Fruit fly (Drosophila melanogaster) whole organism, embryonic: ENCODE results near the gene CG32425.
A peak's percentile ranks its signal among the peaks of the same experiment; 100 is the strongest.

Experiments
- Atf6 ChIP-seq: fragments of 200-800 bp; sonication (Bioruptor generic); IDR thresholded peaks from 2 replicates; pipeline ENCODE4 v1.3.6; 2022; ENCODE audit warnings: missing biosample characterization, missing genetic modification characterization
- Bteb2 ChIP-seq: fragments of 200-800 bp; sonication (Bioruptor generic); optimal IDR thresholded peaks from 2 replicates; lab custom pipeline; 2016; ENCODE audit warnings: missing biosample characterization, missing genetic modification characterization
- CG10366 ChIP-seq: fragments of 200-800 bp; sonication (Bioruptor generic); IDR thresholded peaks from 2 replicates; pipeline ENCODE4 v1.3.6; 2022; ENCODE audit warnings: missing biosample characterization, missing genetic modification characterization
- CG10565 ChIP-seq: fragments of 200-800 bp; sonication (Bioruptor generic); optimal IDR thresholded peaks from 3 replicates; lab custom pipeline; 2016; ENCODE audit warnings: missing biosample characterization, mild to moderate bottlenecking, missing genetic modification characterization
- CG10959 ChIP-seq: fragments of 200-800 bp; sonication (Bioruptor generic); IDR thresholded peaks from 2 replicates; pipeline ENCODE4 v1.3.6; 2022; ENCODE audit warnings: missing biosample characterization, missing genetic modification characterization
- CG12071 ChIP-seq: fragments of 200-800 bp; sonication (Bioruptor generic); optimal IDR thresholded peaks from 3 replicates; lab custom pipeline; 2018; ENCODE audit warnings: missing biosample characterization, mild to moderate bottlenecking, missing genetic modification characterization
- CG12104 ChIP-seq: fragments of 200-800 bp; sonication (Bioruptor generic); optimal IDR thresholded peaks from 3 replicates; lab custom pipeline; 2016; ENCODE audit warnings: missing biosample characterization, missing genetic modification characterization
- CG14710 ChIP-seq: fragments of 200-800 bp; sonication (Bioruptor generic); optimal IDR thresholded peaks from 3 replicates; lab custom pipeline; 2019; ENCODE audit warnings: missing biosample characterization, mild to moderate bottlenecking, missing genetic modification characterization, moderate library complexity
- CG15601 ChIP-seq: fragments of 200-800 bp; sonication (Bioruptor generic); optimal IDR thresholded peaks from 3 replicates; lab custom pipeline; 2019; ENCODE audit warnings: missing biosample characterization, mild to moderate bottlenecking, missing genetic modification characterization, moderate library complexity
- CG15696 ChIP-seq: fragments of 200-800 bp; sonication (Bioruptor generic); optimal IDR thresholded peaks from 2 replicates; lab custom pipeline; 2019; ENCODE audit warnings: missing biosample characterization, mild to moderate bottlenecking, missing genetic modification characterization, moderate library complexity
- CG17359 ChIP-seq: fragments of 200-800 bp; sonication (Bioruptor generic); optimal IDR thresholded peaks from 3 replicates; lab custom pipeline; 2018; ENCODE audit warnings: missing biosample characterization, mild to moderate bottlenecking, missing genetic modification characterization, moderate library complexity
- CG32767 ChIP-seq: fragments of 200-800 bp; sonication (Bioruptor generic); IDR thresholded peaks from 2 replicates; pipeline ENCODE4 v1.3.6; 2022; ENCODE audit warnings: missing biosample characterization, missing genetic modification characterization
- CG34422 ChIP-seq: fragments of 200-800 bp; sonication (Bioruptor generic); IDR thresholded peaks from 3 replicates; pipeline ENCODE4 v1.3.6; 2022; ENCODE audit warnings: missing biosample characterization, missing genetic modification characterization
- CG3726 ChIP-seq: fragments of 200-800 bp; sonication (Bioruptor generic); IDR thresholded peaks from 3 replicates; pipeline ENCODE4, ENCODE4 v1.3.6; 2022; ENCODE audit warnings: missing biosample characterization, missing genetic modification characterization
- CG3995 ChIP-seq: fragments of 200-800 bp; sonication (Bioruptor generic); optimal IDR thresholded peaks from 3 replicates; lab custom pipeline; 2016; ENCODE audit warnings: missing biosample characterization, missing genetic modification characterization
- CG4404 ChIP-seq: fragments of 200-800 bp; sonication (Bioruptor generic); IDR thresholded peaks from 2 replicates; pipeline ENCODE4 v1.3.6; 2022; ENCODE audit warnings: missing biosample characterization, missing genetic modification characterization
- CG8290 ChIP-seq, 3 experiments: fragments of 200-800 bp; sonication (Bioruptor generic); optimal IDR thresholded peaks; 2 replicates each; lab custom pipeline; 2016 to 2019; ENCODE audit warnings: missing biosample characterization in 3 of 3, missing genetic modification characterization in 3 of 3, mild to moderate bottlenecking in 2 of 3, moderate library complexity in 1 of 3
- CG9609 ChIP-seq: fragments of 200-800 bp; sonication (Bioruptor generic); optimal IDR thresholded peaks from 3 replicates; lab custom pipeline; 2016; ENCODE audit warnings: missing biosample characterization, missing genetic modification characterization
- CG9727 ChIP-seq: fragments of 200-800 bp; sonication (Bioruptor generic); optimal IDR thresholded peaks from 3 replicates; lab custom pipeline; 2017; ENCODE audit warnings: missing biosample characterization, mild to moderate bottlenecking, missing genetic modification characterization
- Camta ChIP-seq: fragments of 200-800 bp; sonication (Bioruptor generic); optimal IDR thresholded peaks from 2 replicates; lab custom pipeline; 2016; ENCODE audit warnings: missing biosample characterization, missing genetic modification characterization
- CkIIα-i1 ChIP-seq: fragments of 200-800 bp; sonication (Bioruptor generic); IDR thresholded peaks from 2 replicates; pipeline ENCODE4 v1.3.6; 2022; ENCODE audit warnings: missing biosample characterization, missing genetic modification characterization
- Dip3 ChIP-seq: fragments of 200-800 bp; sonication (Bioruptor generic); optimal IDR thresholded peaks from 3 replicates; lab custom pipeline; 2016; ENCODE audit warnings: missing biosample characterization, missing genetic modification characterization
- Dref ChIP-seq: fragments of 200-800 bp; sonication (Bioruptor generic); IDR thresholded peaks from 2 replicates; pipeline ENCODE4 v1.3.6; 2022; ENCODE audit warnings: missing biosample characterization, missing genetic modification characterization
- HmgZ ChIP-seq: fragments of 200-800 bp; sonication (Bioruptor generic); optimal IDR thresholded peaks from 2 replicates; lab custom pipeline; 2018; ENCODE audit warnings: missing biosample characterization, mild to moderate bottlenecking, missing genetic modification characterization
- MESR4 ChIP-seq: fragments of 200-800 bp; sonication (Bioruptor generic); optimal IDR thresholded peaks from 2 replicates; lab custom pipeline; 2018; ENCODE audit warnings: missing biosample characterization, mild to moderate bottlenecking, missing genetic modification characterization, moderate library complexity
- TFAM ChIP-seq: fragments of 200-800 bp; sonication (Bioruptor generic); optimal IDR thresholded peaks from 2 replicates; lab custom pipeline; 2017; ENCODE audit warnings: missing biosample characterization, missing genetic modification characterization, inconsistent platforms
- ato ChIP-seq: fragments of 200-800 bp; sonication (Bioruptor generic); IDR thresholded peaks from 2 replicates; pipeline ENCODE4 v1.3.6; 2022; ENCODE audit warnings: missing biosample characterization, missing genetic modification characterization; ENCODE audit not compliant: partially characterized antibody
- az2 ChIP-seq: fragments of 200-800 bp; sonication (Bioruptor generic); optimal IDR thresholded peaks from 3 replicates; lab custom pipeline; 2016; ENCODE audit warnings: missing biosample characterization, missing genetic modification characterization
- bcd ChIP-seq: fragments of 200-800 bp; sonication (Bioruptor generic); optimal IDR thresholded peaks from 2 replicates; lab custom pipeline; 2017; ENCODE audit warnings: missing biosample characterization, mild to moderate bottlenecking, missing genetic modification characterization
- bowl ChIP-seq: fragments of 200-800 bp; sonication (Bioruptor generic); IDR thresholded peaks from 2 replicates; pipeline ENCODE4 v1.3.6; 2022; ENCODE audit warnings: missing biosample characterization, missing genetic modification characterization
- chm ChIP-seq: fragments of 200-800 bp; sonication (Bioruptor generic); IDR thresholded peaks from 2 replicates; pipeline ENCODE4 v1.3.6; 2022; ENCODE audit warnings: missing biosample characterization, missing genetic modification characterization
- ci ChIP-seq: fragments of 200-800 bp; sonication (Bioruptor generic); IDR thresholded peaks from 3 replicates; pipeline ENCODE4 v1.3.6; 2022; ENCODE audit warnings: missing biosample characterization, missing genetic modification characterization
- croc ChIP-seq: fragments of 200-800 bp; sonication (Bioruptor generic); conservative IDR thresholded peaks from 3 replicates; pipeline ENCODE4 v1.3.6; 2022; ENCODE audit warnings: missing biosample characterization, missing genetic modification characterization
- da ChIP-seq: fragments of 200-800 bp; sonication (Bioruptor generic); optimal IDR thresholded peaks from 2 replicates; lab custom pipeline; 2016; ENCODE audit warnings: missing biosample characterization, missing genetic modification characterization
- fd3F ChIP-seq: fragments of 200-800 bp; sonication (Bioruptor generic); optimal IDR thresholded peaks from 2 replicates; lab custom pipeline; 2018; ENCODE audit warnings: missing biosample characterization, mild to moderate bottlenecking, missing genetic modification characterization, moderate library complexity
- fd64A ChIP-seq: fragments of 200-800 bp; sonication (Bioruptor generic); optimal IDR thresholded peaks from 3 replicates; lab custom pipeline; 2018; ENCODE audit warnings: missing biosample characterization, mild to moderate bottlenecking, missing genetic modification characterization
- grn ChIP-seq: fragments of 200-800 bp; sonication (Bioruptor generic); optimal IDR thresholded peaks from 3 replicates; lab custom pipeline; 2017; ENCODE audit warnings: missing biosample characterization, missing genetic modification characterization
- gt ChIP-seq: fragments of 200-800 bp; sonication (Bioruptor generic); IDR thresholded peaks from 2 replicates; pipeline ENCODE4 v1.3.6; 2022; ENCODE audit warnings: missing biosample characterization, missing genetic modification characterization
- ham ChIP-seq: fragments of 200-800 bp; sonication (Bioruptor generic); IDR thresholded peaks from 2 replicates; pipeline ENCODE4 v1.3.6; 2022; ENCODE audit warnings: missing biosample characterization, missing genetic modification characterization
- hth ChIP-seq: fragments of >200 bp; optimal IDR thresholded peaks from 2 replicates; lab custom pipeline; 2017; ENCODE audit warnings: inconsistent platforms
- kay ChIP-seq: fragments of 200-800 bp; sonication (Bioruptor generic); optimal IDR thresholded peaks from 2 replicates; lab custom pipeline; 2016; ENCODE audit warnings: missing biosample characterization, missing genetic modification characterization
- lab ChIP-seq: fragments of 200-800 bp; sonication (Bioruptor generic); optimal IDR thresholded peaks from 3 replicates; lab custom pipeline; 2017; ENCODE audit warnings: missing biosample characterization, missing genetic modification characterization, mild to moderate bottlenecking, moderate library complexity, missing genetic modification reagents
- nerfin-1 ChIP-seq: fragments of 200-800 bp; sonication (Bioruptor generic); optimal IDR thresholded peaks from 3 replicates; lab custom pipeline; 2019; ENCODE audit warnings: missing biosample characterization, mild to moderate bottlenecking, missing genetic modification characterization, moderate library complexity
- nom ChIP-seq: fragments of 200-800 bp; sonication (Bioruptor generic); optimal IDR thresholded peaks from 2 replicates; lab custom pipeline; 2017; ENCODE audit warnings: missing biosample characterization, missing genetic modification characterization, mild to moderate bottlenecking, moderate library complexity, missing genetic modification reagents
- p53 ChIP-seq: fragments of 200-800 bp; sonication (Bioruptor generic); optimal IDR thresholded peaks from 2 replicates; lab custom pipeline; 2016; ENCODE audit warnings: missing biosample characterization, missing genetic modification characterization
- rib ChIP-seq: fragments of 200-800 bp; sonication (Bioruptor generic); IDR thresholded peaks from 2 replicates; pipeline ENCODE4 v1.3.6; 2022; ENCODE audit warnings: missing biosample characterization, missing genetic modification characterization
- sc ChIP-seq, 3 experiments: fragments of >200 bp in 2 of 3; fragments of 200-800 bp in 1 of 3; sonication (Bioruptor generic) in 1 of 3; optimal IDR thresholded peaks; 2 replicates in 2 of 3; 3 replicates in 1 of 3; lab custom pipeline; 2017; ENCODE audit warnings: mild to moderate bottlenecking in 1 of 3, missing biosample characterization in 1 of 3, missing genetic modification characterization in 1 of 3, missing genetic modification reagents in 1 of 3
- sens ChIP-seq: fragments of 200-800 bp; sonication (Bioruptor generic); peaks from one replicate; lab custom pipeline; 2016; ENCODE audit warnings: missing biosample characterization, missing genetic modification characterization
- trh ChIP-seq: fragments of 200-800 bp; sonication (Bioruptor generic); optimal IDR thresholded peaks from 2 replicates; lab custom pipeline; 2016; ENCODE audit warnings: missing biosample characterization, missing genetic modification characterization
- vvl ChIP-seq: fragments of 200-800 bp; sonication (Bioruptor generic); IDR thresholded peaks from 2 replicates; pipeline ENCODE4 v1.3.6; 2022; ENCODE audit warnings: missing biosample characterization, missing genetic modification characterization
- zfh1 ChIP-seq: fragments of 200-800 bp; sonication (Bioruptor generic); IDR thresholded peaks from 3 replicates; pipeline ENCODE4 v1.3.6; 2022; ENCODE audit warnings: missing biosample characterization, missing genetic modification characterization

The CG32425 gene

DNA sequence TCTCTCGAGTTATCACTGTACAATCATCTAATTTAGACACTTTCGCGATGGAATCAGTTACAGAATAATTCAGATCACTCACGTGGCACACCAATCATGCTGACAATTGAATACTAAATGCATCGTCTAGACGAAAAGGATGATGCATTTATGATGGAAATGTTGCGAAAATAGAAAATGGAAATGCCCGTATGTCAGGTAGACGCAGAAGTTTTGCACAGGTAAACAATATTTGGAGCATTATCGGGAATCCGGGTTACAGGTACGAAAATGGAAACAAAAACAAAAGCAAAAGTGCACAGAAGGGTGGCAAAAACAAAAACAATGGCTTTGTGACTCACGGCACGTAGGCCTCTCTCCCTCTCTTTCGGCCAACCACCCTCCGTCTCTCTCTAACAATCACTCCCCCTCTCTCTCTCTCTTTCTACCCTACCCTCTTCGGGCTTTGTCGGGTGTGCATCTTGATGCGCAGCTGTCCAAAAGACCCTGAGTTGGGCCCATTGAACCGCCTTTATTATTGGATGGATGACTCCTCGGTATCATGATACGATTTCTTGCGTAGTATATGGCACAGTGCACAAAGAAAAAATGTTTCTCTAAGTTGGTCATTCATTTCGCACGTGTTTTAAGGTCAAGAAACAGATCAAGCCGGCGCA is 20.2 kb downstream of the CG32425 start (continued):
- peak; percentile 27 for TF ChIP-seq nom (GFP tag; lab: Kevin White, UChicago)
- no peak for TF ChIP-seq gt (GFP tag; lab: Robert Waterston, UW)
- TF ChIP-seq CG10959 (GFP tag; lab: Robert Waterston, UW): no peak
- TF ChIP-seq Dip3: no peak
- no peak for TF ChIP-seq bcd (GFP tag; lab: Kevin White, UChicago)
- no peak for TF ChIP-seq CG32767 (GFP tag; lab: Robert Waterston, UW)
- peak; percentile 45; the same call in 1 of the 2 replicates for TF ChIP-seq rib
- peak; percentile 54 for TF ChIP-seq da (GFP tag; lab: Kevin White, UChicago)
- peak; percentile 41; the same call in 2 of the 3 replicates for TF ChIP-seq ci (GFP tag; lab: Robert Waterston, UW)
- no peak for TF ChIP-seq CG3995 (GFP tag; lab: Kevin White, UChicago)
- no peak for TF ChIP-seq fd3F (GFP tag; lab: Kevin White, UChicago)
- no peak for TF ChIP-seq fd64A (GFP tag; lab: Kevin White, UChicago)
- TF ChIP-seq HmgZ (tag; lab: Kevin White, UChicago): no peak
- no peak for TF ChIP-seq Atf6 (GFP tag; lab: Robert Waterston, UW)
- peak; percentile 64 for TF ChIP-seq sens (GFP tag; lab: Kevin White, UChicago)
- no peak for TF ChIP-seq Dref (GFP tag; lab: Robert Waterston, UW)
- no peak for TF ChIP-seq bowl (GFP tag; lab: Robert Waterston, UW)
- TF ChIP-seq CG14710 (tag; lab: Kevin White, UChicago): no peak
- TF ChIP-seq CG17359 (tag; lab: Kevin White, UChicago): no peak
- no peak for TF ChIP-seq CkIIα-i1 (GFP tag; lab: Robert Waterston, UW)
- no peak for TF ChIP-seq chm
- TF ChIP-seq sc (optimal IDR thresholded peaks at IDR 0.05; lab: Kevin White, UChicago): no peak
- no peak for TF ChIP-seq sc (GFP tag; optimal IDR thresholded peaks at IDR 0.05; lab: Kevin White, UChicago)
- no peak for TF ChIP-seq CG15696 (tag; lab: Kevin White, UChicago)
- no peak for TF ChIP-seq az2 (GFP tag; lab: Kevin White, UChicago)
- TF ChIP-seq trh (GFP tag; lab: Kevin White, UChicago): no peak
- TF ChIP-seq Bteb2: no peak
- TF ChIP-seq CG34422 (GFP tag; lab: Robert Waterston, UW): peak; percentile 21; the same call in 1 of the 3 replicates
- TF ChIP-seq grn (GFP tag; lab: Kevin White, UChicago): no peak
- no peak for TF ChIP-seq CG10565
- no peak for TF ChIP-seq p53
- no peak for TF ChIP-seq MESR4 (GFP tag; lab: Kevin White, UChicago)
- peak; percentile 14 for TF ChIP-seq nerfin-1 (tag; lab: Kevin White, UChicago)
- TF ChIP-seq CG15601 (tag; lab: Kevin White, UChicago): no peak
- TF ChIP-seq vvl (GFP tag; lab: Robert Waterston, UW): no peak
- TF ChIP-seq CG10366 (GFP tag; lab: Robert Waterston, UW): no peak
- TF ChIP-seq CG9727 (GFP tag; lab: Kevin White, UChicago): no peak
- peak; percentile 31 for TF ChIP-seq CG12071 (GFP tag; lab: Kevin White, UChicago)
- no peak for TF ChIP-seq zfh1 (GFP tag; lab: Robert Waterston, UW)
- TF ChIP-seq Camta (GFP tag; lab: Kevin White, UChicago): no peak
- no peak for TF ChIP-seq TFAM (GFP tag; lab: Kevin White, UChicago)
- no peak for TF ChIP-seq croc (GFP tag; lab: Robert Waterston, UW)
- TF ChIP-seq CG3726 (GFP tag; lab: Robert Waterston, UW): no peak
- no peak for TF ChIP-seq CG12104
- no peak for TF ChIP-seq CG8290 (GFP tag; optimal IDR thresholded peaks at IDR 0.05; lab: Kevin White, UChicago)
- peak; percentile 3 to 39 for TF ChIP-seq CG8290 (tag; optimal IDR thresholded peaks at IDR 0.05; lab: Kevin White, UChicago)
- TF ChIP-seq ato (GFP tag; lab: Robert Waterston, UW): peak; percentile 45; the same call in 1 of the 2 replicates
- TF ChIP-seq kay: peak; percentile 73
- TF ChIP-seq hth: no peak
- no peak for TF ChIP-seq CG9609 (GFP tag; lab: Kevin White, UChicago)
- no peak for TF ChIP-seq ham (GFP tag; lab: Robert Waterston, UW)
- no peak for TF ChIP-seq lab (GFP tag; lab: Kevin White, UChicago)
- no peak for TF ChIP-seq CG4404 (GFP tag; lab: Robert Waterston, UW)
